Worm (Caenorhabditis elegans) whole organism, late embryonic: ENCODE results near the gene plep-1.
A peak's percentile ranks its signal among the peaks of the same experiment; 100 is the strongest.

ENCODE experiments used
- F13H6.1 ChIP-seq: sonication (generic microtip); optimal IDR thresholded peaks from 2 replicates; lab custom pipeline; 2016; ENCODE audit warnings: missing genetic modification characterization, missing compliant biosample characterization
- K09A11.1 ChIP-seq: sonication (generic microtip); optimal IDR thresholded peaks from 2 replicates; lab custom pipeline; 2017; ENCODE audit warnings: antibody characterized with exemption, mild to moderate bottlenecking, missing genetic modification characterization, missing compliant biosample characterization; ENCODE audit not compliant: insufficient read depth
- Y22D7AL.16 ChIP-seq: sonication (generic microtip); optimal IDR thresholded peaks from 2 replicates; lab custom pipeline; 2016; ENCODE audit warnings: missing genetic modification characterization, missing compliant biosample characterization
- ahr-1 ChIP-seq: sonication (generic microtip); optimal IDR thresholded peaks from 2 replicates; lab custom pipeline; 2016; ENCODE audit warnings: missing genetic modification characterization, missing compliant biosample characterization
- ceh-19 ChIP-seq: fragments of 200-800 bp; sonication (Bioruptor generic); optimal IDR thresholded peaks from 2 replicates; lab custom pipeline; 2018; ENCODE audit warnings: mild to moderate bottlenecking, missing genetic modification characterization, missing compliant biosample characterization
- ceh-34 ChIP-seq: sonication (generic microtip); optimal IDR thresholded peaks from 2 replicates; lab custom pipeline; 2016; ENCODE audit warnings: mild to moderate bottlenecking, missing genetic modification characterization, missing compliant biosample characterization
- ceh-9 ChIP-seq: sonication (generic microtip); optimal IDR thresholded peaks from 2 replicates; lab custom pipeline; 2016; ENCODE audit warnings: mild to moderate bottlenecking, missing genetic modification characterization, inconsistent platforms, missing compliant biosample characterization
- che-1 ChIP-seq: sonication (generic microtip); optimal IDR thresholded peaks from 2 replicates; lab custom pipeline; 2016; ENCODE audit warnings: mild to moderate bottlenecking, missing genetic modification characterization, missing compliant biosample characterization
- dmd-4 ChIP-seq: sonication (generic microtip); optimal IDR thresholded peaks from 2 replicates; lab custom pipeline; 2016; ENCODE audit warnings: borderline replicate concordance, missing genetic modification characterization, missing compliant biosample characterization
- dve-1 ChIP-seq: sonication (generic microtip); optimal IDR thresholded peaks from 2 replicates; lab custom pipeline; 2017; ENCODE audit warnings: antibody characterized with exemption, mild to moderate bottlenecking, missing genetic modification characterization, missing compliant biosample characterization
- elt-4 ChIP-seq: sonication (generic microtip); optimal IDR thresholded peaks from 2 replicates; lab custom pipeline; 2016; ENCODE audit warnings: missing genetic modification characterization, missing compliant biosample characterization
- eyg-1 ChIP-seq: sonication (generic microtip); optimal IDR thresholded peaks from 2 replicates; lab custom pipeline; 2016; ENCODE audit warnings: missing genotype, missing genetic modification characterization, missing compliant biosample characterization
- fkh-10 ChIP-seq: fragments of 150-350 bp; optimal IDR thresholded peaks from 2 replicates; lab custom pipeline; 2014; ENCODE audit warnings: missing biosample characterization, missing genetic modification reagents, missing genetic modification characterization
- fkh-6 ChIP-seq: sonication (generic microtip); optimal IDR thresholded peaks from 2 replicates; lab custom pipeline; 2016; ENCODE audit warnings: missing genetic modification characterization, missing compliant biosample characterization
- hlh-13 ChIP-seq: fragments of 200-800 bp; sonication (Bioruptor generic); optimal IDR thresholded peaks from 2 replicates; lab custom pipeline; 2018; ENCODE audit warnings: mild to moderate bottlenecking, missing genetic modification characterization, missing compliant biosample characterization
- hlh-8 ChIP-seq: sonication (generic microtip); optimal IDR thresholded peaks from 2 replicates; lab custom pipeline; 2016; ENCODE audit warnings: missing genotype, missing genetic modification characterization, missing compliant biosample characterization
- madf-2 ChIP-seq: sonication (generic microtip); optimal IDR thresholded peaks from 2 replicates; lab custom pipeline; 2017; ENCODE audit warnings: missing genetic modification characterization, missing compliant biosample characterization
- mec-3 ChIP-seq: sonication (generic microtip); optimal IDR thresholded peaks from 2 replicates; lab custom pipeline; 2016; ENCODE audit warnings: borderline replicate concordance, missing genetic modification characterization, missing compliant biosample characterization
- nfya-1 ChIP-seq: sonication (generic microtip); optimal IDR thresholded peaks from 2 replicates; lab custom pipeline; 2017; ENCODE audit warnings: missing genetic modification characterization, mild to moderate bottlenecking, missing compliant biosample characterization, antibody characterized with exemption, moderate library complexity
- nhr-11 ChIP-seq: fragments of 150-350 bp; optimal IDR thresholded peaks from 2 replicates; lab custom pipeline; 2014; ENCODE audit warnings: missing biosample characterization, missing genetic modification characterization
- npax-4 ChIP-seq: sonication (generic microtip); optimal IDR thresholded peaks from 2 replicates; lab custom pipeline; 2016; ENCODE audit warnings: missing genetic modification characterization, missing compliant biosample characterization
- odd-2 ChIP-seq: sonication (generic microtip); optimal IDR thresholded peaks from 2 replicates; lab custom pipeline; 2017; ENCODE audit warnings: antibody characterized with exemption, mild to moderate bottlenecking, missing genetic modification characterization, missing compliant biosample characterization
- pag-3 ChIP-seq: sonication (generic microtip); optimal IDR thresholded peaks from 2 replicates; lab custom pipeline; 2016; ENCODE audit warnings: missing compliant biosample characterization, missing genetic modification characterization, borderline replicate concordance
- pat-9 ChIP-seq: fragments of 200-800 bp; sonication (Bioruptor generic); optimal IDR thresholded peaks from 2 replicates; lab custom pipeline; 2018; ENCODE audit warnings: mild to moderate bottlenecking, missing genetic modification characterization, moderate library complexity, missing compliant biosample characterization
- pax-1 ChIP-seq: fragments of 150-350 bp; optimal IDR thresholded peaks from 2 replicates; lab custom pipeline; 2014; ENCODE audit warnings: missing biosample characterization, missing genetic modification characterization
- pha-2 ChIP-seq: sonication (generic microtip); optimal IDR thresholded peaks from 2 replicates; lab custom pipeline; 2017; ENCODE audit warnings: mild to moderate bottlenecking, missing genetic modification characterization, missing compliant biosample characterization
- pqm-1 ChIP-seq: sonication (generic microtip); optimal IDR thresholded peaks from 2 replicates; lab custom pipeline; 2016; ENCODE audit warnings: missing genetic modification characterization, missing compliant biosample characterization
- ref-2 ChIP-seq: sonication (generic microtip); optimal IDR thresholded peaks from 2 replicates; lab custom pipeline; 2016; ENCODE audit warnings: missing genetic modification characterization, missing compliant biosample characterization
- rnt-1 ChIP-seq: sonication (generic microtip); optimal IDR thresholded peaks from 2 replicates; lab custom pipeline; 2016; ENCODE audit warnings: missing genetic modification characterization, missing compliant biosample characterization
- sdc-2 ChIP-seq: sonication (generic microtip); optimal IDR thresholded peaks from 2 replicates; lab custom pipeline; 2016; ENCODE audit warnings: missing genotype, missing genetic modification characterization, missing compliant biosample characterization
- sox-4 ChIP-seq: sonication (generic microtip); optimal IDR thresholded peaks from 2 replicates; lab custom pipeline; 2017; ENCODE audit warnings: mild to moderate bottlenecking, missing genetic modification characterization, inconsistent platforms, missing compliant biosample characterization
- tbx-2 ChIP-seq: sonication (generic microtip); optimal IDR thresholded peaks from 2 replicates; lab custom pipeline; 2016; ENCODE audit warnings: missing genetic modification characterization, missing compliant biosample characterization
- tbx-7 ChIP-seq: sonication (generic microtip); optimal IDR thresholded peaks from 2 replicates; lab custom pipeline; 2016; ENCODE audit warnings: missing genotype, missing genetic modification characterization, missing compliant biosample characterization
- ttx-3 ChIP-seq: sonication (generic microtip); optimal IDR thresholded peaks from 2 replicates; lab custom pipeline; 2016; ENCODE audit warnings: missing genetic modification reagents, missing genetic modification characterization, missing compliant biosample characterization
- unc-42 ChIP-seq: sonication (generic microtip); optimal IDR thresholded peaks from 2 replicates; lab custom pipeline; 2016; ENCODE audit warnings: missing genotype, missing genetic modification characterization, missing compliant biosample characterization
- unc-86 ChIP-seq: sonication (generic microtip); optimal IDR thresholded peaks from 2 replicates; lab custom pipeline; 2016; ENCODE audit warnings: missing genetic modification characterization, missing compliant biosample characterization
- zip-5 ChIP-seq: sonication (generic microtip); optimal IDR thresholded peaks from 2 replicates; lab custom pipeline; 2016; ENCODE audit warnings: missing genetic modification characterization, missing compliant biosample characterization
- ztf-16 ChIP-seq: sonication (generic microtip); optimal IDR thresholded peaks from 2 replicates; lab custom pipeline; 2017; ENCODE audit warnings: missing genetic modification characterization, missing compliant biosample characterization

The plep-1 gene

ce11 chrII:4312115-4312514 is at the start of gene plep-1:
Gene plep-1 (minus strand): TSS chrII:4312215.
- TF ChIP-seq ceh-19 (GFP tag; lab: Kevin White, UChicago) (no peak), pha-2 (tag; lab: Kevin White, UChicago) (no peak), dve-1 (peak; percentile 40)

- TF ChIP-seq ceh-9 (tag; lab: Kevin White, UChicago) (no peak), pqm-1 (tag; lab: Kevin White, UChicago) (no peak), K09A11.1 (tag; lab: Kevin White, UChicago) (no peak), fkh-6 (no peak), madf-2 (tag; lab: Kevin White, UChicago) (no peak), fkh-10 (GFP tag; lab: Kevin White, UChicago) (no peak), pag-3 (tag; lab: Kevin White, UChicago) (no peak), eyg-1 (tag; lab: Kevin White, UChicago) (no peak), unc-86 (tag; lab: Kevin White, UChicago) (no peak), ceh-34 (tag; lab: Kevin White, UChicago) (no peak), ttx-3 (tag; lab: Kevin White, UChicago) (no peak), sox-4 (tag; lab: Kevin White, UChicago) (no peak), elt-4 (tag; lab: Kevin White, UChicago) (no peak), Y22D7AL.16 (tag; lab: Kevin White, UChicago) (no peak), nfya-1 (tag; lab: Kevin White, UChicago) (no peak), nhr-11 (no peak), dmd-4 (no peak), pat-9 (tag; lab: Kevin White, UChicago) (no peak), che-1 (no peak)
Measured at ce11 chrII:4359219-4359618, 47.2 kb upstream of the plep-1 start.

ce11 chrII:4358765-4359164 is 46.8 kb upstream of the plep-1 start, which contains the start of gene lat-2:
Gene lat-2 (plus strand): TSS chrII:4359065.
- TF ChIP-seq sdc-2 (tag; lab: Kevin White, UChicago) = no peak
- no peak for TF ChIP-seq zip-5 (tag; lab: Kevin White, UChicago)

- TF ChIP-seq unc-42 (tag; lab: Kevin White, UChicago) (no peak), rnt-1 (tag; lab: Kevin White, UChicago) (no peak), npax-4 (tag; lab: Kevin White, UChicago) (no peak), odd-2 (tag; lab: Kevin White, UChicago) (no peak), unc-86 (tag; lab: Kevin White, UChicago) (no peak), dmd-4 (no peak), ahr-1 (tag; lab: Kevin White, UChicago) (no peak), hlh-8 (tag; lab: Kevin White, UChicago) (no peak), mec-3 (tag; lab: Kevin White, UChicago) (no peak), ref-2 (tag; lab: Kevin White, UChicago) (no peak)
Measured at ce11 chrII:4355217-4355616, 43.2 kb upstream of the plep-1 start, which contains the start of the genes H20J04.7 and H20J04.1. Gene H20J04.7 (minus strand): TSS chrII:4355317. Gene H20J04.1 (plus strand): TSS chrII:4355613.

- TF ChIP-seq tbx-7 (tag; lab: Kevin White, UChicago) = no peak
- TF ChIP-seq tbx-2 (tag; lab: Kevin White, UChicago) = no peak
- TF ChIP-seq rnt-1 (tag; lab: Kevin White, UChicago) = no peak
- TF ChIP-seq Y22D7AL.16 (tag; lab: Kevin White, UChicago) = no peak
- TF ChIP-seq hlh-13 (GFP tag; lab: Kevin White, UChicago) = no peak
- TF ChIP-seq ztf-16 (tag; lab: Kevin White, UChicago) = no peak
- no peak for TF ChIP-seq madf-2 (tag; lab: Kevin White, UChicago)
- no peak for TF ChIP-seq mec-3 (tag; lab: Kevin White, UChicago)
- TF ChIP-seq pat-9 (tag; lab: Kevin White, UChicago) = no peak
- TF ChIP-seq K09A11.1 (tag; lab: Kevin White, UChicago) = no peak
- no peak for TF ChIP-seq F13H6.1 (tag; lab: Kevin White, UChicago)
- TF ChIP-seq pax-1 (tag; lab: Kevin White, UChicago) = no peak
Measured at ce11 chrII:4350888-4351287, 38.9 kb upstream of the plep-1 start, which contains the start of gene H20J04.9. Gene H20J04.9 (plus strand): TSS chrII:4351188.
